Worm (Caenorhabditis elegans): ENCODE measurements around the gene F53B7.7.

DNA sequence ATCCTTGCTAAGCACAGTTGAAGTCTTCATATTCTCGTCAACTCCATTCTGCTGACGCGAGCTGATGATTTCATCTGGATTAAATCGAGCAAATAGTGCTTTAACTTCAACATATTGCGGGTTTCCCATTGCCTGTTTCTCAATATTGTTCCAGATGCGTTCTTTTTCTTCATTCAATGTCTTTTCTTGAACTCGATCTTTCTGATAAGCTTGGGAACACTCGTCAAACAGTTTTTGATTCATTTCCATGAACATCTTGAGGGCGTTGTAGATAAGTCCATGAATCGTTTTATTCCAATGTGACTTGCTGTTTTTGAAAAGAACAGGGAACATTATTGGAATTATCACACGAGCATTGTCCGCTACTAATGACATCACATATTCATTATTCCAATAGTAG lies 28.8 kb downstream of the F53B7.7 start:
- TF ChIP-seq him-1 (tag; optimal IDR thresholded peaks at IDR 0.05) (no peak), dao-5 (tag; optimal IDR thresholded peaks at IDR 0.05) (no peak), W03F9.2 (tag; optimal IDR thresholded peaks at IDR 0.05) (no peak)

All from whole organism, L4/young adult.